Worm (Caenorhabditis elegans) whole organism, L3 larva: ENCODE data around the gene str-225.
"Not testable (repeated sequence)": the region's sequence is repeated elsewhere in the genome, so short reads cannot be mapped to it uniquely, and the experiment has no call there.

Experiments
- R02D3.7 ChIP-seq: fragments of 150-350 bp; optimal IDR thresholded peaks from 2 replicates; lab custom pipeline; 2014; ENCODE audit warnings: missing biosample characterization, missing genetic modification characterization
- aly-2 ChIP-seq: fragments of 150-350 bp; optimal IDR thresholded peaks from 2 replicates; lab custom pipeline; 2014; ENCODE audit warnings: missing biosample characterization, missing genetic modification characterization
- ceh-82 ChIP-seq: fragments of 150-350 bp; optimal IDR thresholded peaks from 2 replicates; lab custom pipeline; 2014; ENCODE audit warnings: missing biosample characterization, missing genetic modification characterization
- ceh-9 ChIP-seq: sonication (generic microtip); optimal IDR thresholded peaks from 2 replicates; lab custom pipeline; 2018; ENCODE audit warnings: missing biosample characterization, missing genetic modification characterization
- daf-12 ChIP-seq: fragments of 150-350 bp; optimal IDR thresholded peaks from 2 replicates; lab custom pipeline; 2014; ENCODE audit warnings: missing biosample characterization, missing genetic modification reagents, missing genetic modification characterization
- egl-5 ChIP-seq: fragments of 150-350 bp; optimal IDR thresholded peaks from 2 replicates; lab custom pipeline; 2017; ENCODE audit warnings: missing biosample characterization, missing genetic modification reagents, missing genetic modification characterization, inconsistent platforms
- elt-2 ChIP-seq: sonication (generic microtip); optimal IDR thresholded peaks from 2 replicates; lab custom pipeline; 2016; ENCODE audit warnings: missing genetic modification reagents, mild to moderate bottlenecking, missing genetic modification characterization, missing compliant biosample characterization
- eor-1 ChIP-seq, 2 experiments: fragments of 150-350 bp; optimal IDR thresholded peaks; 2 replicates each; lab custom pipeline; 2014 to 2018; ENCODE audit warnings: missing biosample characterization in 2 of 2, missing genetic modification characterization in 2 of 2
- fos-1 ChIP-seq: fragments of 150-350 bp; optimal IDR thresholded peaks from 2 replicates; lab custom pipeline; 2014; ENCODE audit warnings: missing biosample characterization, missing genetic modification characterization
- jun-1 ChIP-seq: fragments of 150-350 bp; optimal IDR thresholded peaks from 2 replicates; lab custom pipeline; 2014; ENCODE audit warnings: missing biosample characterization, missing genetic modification reagents, missing genetic modification characterization
- lin-39 ChIP-seq: fragments of 150-350 bp; optimal IDR thresholded peaks from 2 replicates; lab custom pipeline; 2018; ENCODE audit warnings: missing biosample characterization, missing genetic modification reagents, missing genetic modification characterization
- mdl-1 ChIP-seq: fragments of 150-350 bp; optimal IDR thresholded peaks from 2 replicates; lab custom pipeline; 2014; ENCODE audit warnings: missing biosample characterization, missing genetic modification characterization
- nhr-11 ChIP-seq: fragments of 150-350 bp; optimal IDR thresholded peaks from 2 replicates; lab custom pipeline; 2014; ENCODE audit warnings: missing biosample characterization, missing genetic modification characterization
- nhr-23 ChIP-seq: fragments of 150-350 bp; optimal IDR thresholded peaks from 2 replicates; lab custom pipeline; 2014; ENCODE audit warnings: missing biosample characterization, missing genetic modification reagents, missing genetic modification characterization
- nhr-237 ChIP-seq: fragments of 150-350 bp; optimal IDR thresholded peaks from 2 replicates; lab custom pipeline; 2014; ENCODE audit warnings: missing biosample characterization, missing genetic modification characterization
- nhr-43 ChIP-seq: sonication (generic microtip); optimal IDR thresholded peaks from 2 replicates; lab custom pipeline; 2016; ENCODE audit warnings: mild to moderate bottlenecking, missing genetic modification characterization, missing compliant biosample characterization; ENCODE audit not compliant: poor library complexity, severe bottlenecking
- nhr-77 ChIP-seq: fragments of 150-350 bp; optimal IDR thresholded peaks from 2 replicates; lab custom pipeline; 2014; ENCODE audit warnings: missing biosample characterization, missing genetic modification characterization
- pqm-1 ChIP-seq: fragments of 150-350 bp; optimal IDR thresholded peaks from 2 replicates; lab custom pipeline; 2017; ENCODE audit warnings: missing biosample characterization, missing genetic modification characterization, inconsistent platforms
- sea-2 ChIP-seq: fragments of 150-350 bp; sonication (generic microtip); optimal IDR thresholded peaks from 4 replicates; lab custom pipeline; 2014; ENCODE audit warnings: missing biosample characterization, missing genetic modification reagents, missing genetic modification characterization
- skn-1 ChIP-seq: fragments of 150-350 bp; optimal IDR thresholded peaks from 2 replicates; lab custom pipeline; 2014; ENCODE audit warnings: missing biosample characterization, missing genetic modification characterization
- snpc-4 ChIP-seq: fragments of 150-350 bp; optimal IDR thresholded peaks from 2 replicates; lab custom pipeline; 2014; ENCODE audit warnings: missing biosample characterization, missing genetic modification characterization
- tbx-2 ChIP-seq: sonication (generic microtip); optimal IDR thresholded peaks from 2 replicates; lab custom pipeline; 2016; ENCODE audit warnings: mild to moderate bottlenecking, missing genetic modification characterization, missing compliant biosample characterization
- unc-39 ChIP-seq: sonication (generic microtip); optimal IDR thresholded peaks from 4 replicates; lab custom pipeline; 2017; ENCODE audit warnings: missing biosample characterization, missing genetic modification characterization
- unc-62 ChIP-seq: fragments of 150-350 bp; sonication (generic microtip); optimal IDR thresholded peaks from 4 replicates; lab custom pipeline; 2014; ENCODE audit warnings: missing biosample characterization, missing genetic modification reagents, missing genetic modification characterization
- ztf-11 ChIP-seq: fragments of 150-350 bp; optimal IDR thresholded peaks from 2 replicates; lab custom pipeline; 2014; ENCODE audit warnings: missing biosample characterization, missing genetic modification characterization

str-225 gene

DNA sequence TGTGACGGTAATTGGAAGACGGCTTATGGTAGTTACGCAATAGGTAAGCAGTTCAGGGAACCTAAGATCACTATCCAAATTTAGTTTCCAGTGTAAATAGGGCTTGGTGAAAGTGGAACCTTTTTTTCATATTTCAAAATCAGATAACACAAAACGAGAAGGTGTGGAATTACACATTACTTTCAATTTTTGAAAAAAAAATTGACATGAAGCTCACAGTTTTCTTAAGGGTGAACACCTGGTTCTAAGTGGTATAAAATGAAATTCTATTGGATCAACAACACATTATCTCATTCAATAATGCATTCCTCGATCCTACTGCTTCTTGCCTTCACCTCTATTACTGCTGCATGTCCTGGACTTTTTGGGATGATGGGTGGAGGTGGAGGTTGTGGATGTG is 48.4 kb downstream of the str-225 start, which contains the start of gene grl-30:
grl-30 (plus strand) TSS at position 301 of the 400 bp plus-strand sequence.
- TF ChIP-seq daf-12 (tag; lab: Kevin White, UChicago) (no peak), nhr-77 (tag; lab: Kevin White, UChicago) (no peak), egl-5 (tag; lab: Kevin White, UChicago) (no peak), sea-2 (no peak), tbx-2 (no peak), elt-2 (no peak), nhr-237 (tag; lab: Kevin White, UChicago) (no peak), nhr-23 (tag; lab: Kevin White, UChicago) (no peak), pqm-1 (tag; lab: Kevin White, UChicago) (no peak), ceh-82 (tag; lab: Kevin White, UChicago) (no peak), nhr-11 (tag; lab: Kevin White, UChicago) (no peak), jun-1 (no peak), fos-1 (no peak), R02D3.7 (tag; lab: Kevin White, UChicago) (no peak), lin-39 (tag; lab: Kevin White, UChicago) (no peak), snpc-4 (tag; lab: Kevin White, UChicago) (no peak), ztf-11 (tag; lab: Kevin White, UChicago) (no peak), nhr-43 (tag; lab: Kevin White, UChicago) (no peak), aly-2 (tag; lab: Kevin White, UChicago) (no peak), unc-62 (GFP tag; lab: Kevin White, UChicago) (no peak)

- TF ChIP-seq ceh-9 (tag; lab: Kevin White, UChicago) (no peak), skn-1 (tag; lab: Kevin White, UChicago) (no peak), mdl-1 (no peak), aly-2 (tag; lab: Kevin White, UChicago) (no peak), unc-39 (no peak), nhr-43 (tag; lab: Kevin White, UChicago) (no peak), eor-1 (tag; optimal IDR thresholded peaks at IDR 0.05; lab: Kevin White, UChicago) (no peak)
Measured at ce11 chrV:3557422-3557821, 49.8 kb downstream of the str-225 start, which contains the start of gene grl-31. grl-31 (minus strand) TSS chrV:3557778.

DNA sequence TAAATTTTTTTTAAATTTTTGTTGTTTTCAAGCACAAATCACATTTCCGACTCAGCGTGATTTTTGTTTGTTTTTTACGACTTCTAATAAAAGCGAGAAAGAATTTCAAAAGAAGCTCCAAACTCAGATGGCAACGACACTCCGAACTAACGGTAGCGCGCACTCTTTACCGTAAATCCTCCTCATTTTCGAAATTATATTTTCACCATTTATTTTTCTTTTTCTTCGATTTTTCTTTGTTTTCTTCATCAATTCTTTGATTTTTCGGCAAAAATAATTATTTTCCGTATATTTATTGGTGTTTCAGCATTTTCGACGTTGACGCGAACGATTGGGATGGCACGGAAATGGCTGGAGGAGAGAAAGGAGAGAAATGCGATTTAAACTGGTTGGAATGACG is 51.1 kb downstream of the str-225 start, which contains the start of gene T24A6.1:
T24A6.1 (plus strand) TSS at position 301 of the 400 bp plus-strand sequence.
- not testable (repeated sequence) for TF ChIP-seq R02D3.7 (tag; lab: Kevin White, UChicago); elt-2; nhr-11 (tag; lab: Kevin White, UChicago)
